Worm (Caenorhabditis elegans) whole organism, L4 larva: ENCODE data around the gene pigx-1.
"Not testable (repeated sequence)": the region's sequence is repeated elsewhere in the genome, so short reads cannot be mapped to it uniquely, and the experiment has no call there.

ENCODE experiments used
- F26F4.8 ChIP-seq: fragments of 200-800 bp; sonication (Bioruptor generic); conservative IDR thresholded peaks from 2 replicates; pipeline ENCODE4 v1.3.6; 2022; ENCODE audit warnings: missing genetic modification characterization, missing compliant biosample characterization
- F37D6.2 ChIP-seq: sonication (generic microtip); optimal IDR thresholded peaks from 2 replicates; lab custom pipeline; 2016; ENCODE audit warnings: mild to moderate bottlenecking, missing genetic modification characterization, missing compliant biosample characterization
- F44E2.7 ChIP-seq: fragments of 200-800 bp; sonication (Bioruptor generic); IDR thresholded peaks from 2 replicates; pipeline ENCODE4 v2.1.2; 2022; ENCODE audit warnings: missing genetic modification characterization, missing compliant biosample characterization
- T26A8.4 ChIP-seq: fragments of 200-800 bp; sonication (Bioruptor generic); IDR thresholded peaks from 2 replicates; pipeline ENCODE4 v1.3.6; 2022; ENCODE audit warnings: missing genetic modification characterization, missing compliant biosample characterization
- Y48G9A.11 ChIP-seq: fragments of 200-800 bp; sonication (Bioruptor generic); IDR thresholded peaks from 2 replicates; pipeline ENCODE4 v1.3.6; 2022; ENCODE audit warnings: missing genetic modification reagents, missing genetic modification characterization, missing compliant biosample characterization
- ZK337.2 ChIP-seq: fragments of 200-800 bp; sonication (Bioruptor generic); IDR thresholded peaks from 2 replicates; pipeline ENCODE4 v1.3.6; 2022; ENCODE audit warnings: missing genetic modification reagents, missing genetic modification characterization, missing compliant biosample characterization
- aha-1 ChIP-seq: fragments of 150-350 bp; peaks from one replicate; lab custom pipeline; 2014; ENCODE audit warnings: missing biosample characterization, missing genetic modification characterization
- aly-2 ChIP-seq: sonication (generic microtip); optimal IDR thresholded peaks from 2 replicates; lab custom pipeline; 2018; ENCODE audit warnings: missing biosample characterization, missing genetic modification characterization
- arid-1 ChIP-seq: fragments of 200-800 bp; sonication (Bioruptor generic); conservative IDR thresholded peaks from 2 replicates; pipeline ENCODE4 v1.3.6; 2022; ENCODE audit warnings: missing genetic modification reagents, missing genetic modification characterization, missing compliant biosample characterization
- ceh-28 ChIP-seq: fragments of 150-350 bp; optimal IDR thresholded peaks from 2 replicates; lab custom pipeline; 2014; ENCODE audit warnings: missing biosample characterization, missing genetic modification reagents, missing genetic modification characterization
- ceh-44 ChIP-seq: fragments of 200-800 bp; sonication (Bioruptor generic); IDR thresholded peaks from 2 replicates; pipeline ENCODE4 v1.3.6; 2022; ENCODE audit warnings: missing genetic modification reagents, missing genetic modification characterization, missing compliant biosample characterization
- ctbp-1 ChIP-seq: fragments of 200-800 bp; sonication (Bioruptor generic); IDR thresholded peaks from 2 replicates; pipeline ENCODE4 v1.3.6; 2022; ENCODE audit warnings: missing genetic modification reagents, missing genetic modification characterization, missing compliant biosample characterization
- dmd-6 ChIP-seq: fragments of 200-800 bp; sonication (Bioruptor generic); IDR thresholded peaks from 2 replicates; pipeline ENCODE4 v1.3.6; 2022; ENCODE audit warnings: missing genetic modification reagents, missing genetic modification characterization, missing compliant biosample characterization
- dmd-8 ChIP-seq: fragments of 200-800 bp; sonication (Bioruptor generic); IDR thresholded peaks from 2 replicates; pipeline ENCODE4 v1.3.6; 2022; ENCODE audit warnings: missing genetic modification characterization, missing compliant biosample characterization
- dmd-9 ChIP-seq: fragments of 200-800 bp; sonication (Bioruptor generic); IDR thresholded peaks from 2 replicates; pipeline ENCODE4 v1.3.6; 2022; ENCODE audit warnings: missing genetic modification reagents, missing genetic modification characterization, missing compliant biosample characterization
- egl-27 ChIP-seq: sonication (generic microtip); optimal IDR thresholded peaks from 3 replicates; lab custom pipeline; 2017; ENCODE audit warnings: missing biosample characterization, missing genetic modification reagents, missing genetic modification characterization
- egl-43 ChIP-seq: fragments of 200-800 bp; sonication (Bioruptor generic); IDR thresholded peaks from 2 replicates; pipeline ENCODE4 v1.3.6; 2022; ENCODE audit warnings: missing genetic modification reagents, missing genetic modification characterization, missing compliant biosample characterization
- gei-8 ChIP-seq: fragments of 200-800 bp; sonication (Bioruptor generic); optimal IDR thresholded peaks from 2 replicates; lab custom pipeline; 2018; ENCODE audit warnings: mild to moderate bottlenecking, missing genetic modification characterization, missing compliant biosample characterization
- hlh-11 ChIP-seq: fragments of 200-800 bp; sonication (Bioruptor generic); optimal IDR thresholded peaks from 2 replicates; lab custom pipeline; 2018; ENCODE audit warnings: mild to moderate bottlenecking, missing genetic modification characterization, missing compliant biosample characterization
- hlh-30 ChIP-seq: sonication (generic microtip); optimal IDR thresholded peaks from 2 replicates; lab custom pipeline; 2017; ENCODE audit warnings: antibody characterized with exemption, mild to moderate bottlenecking, missing genetic modification characterization, missing compliant biosample characterization; ENCODE audit not compliant: insufficient read depth
- jun-1 ChIP-seq: fragments of 150-350 bp; optimal IDR thresholded peaks from 2 replicates; lab custom pipeline; 2014; ENCODE audit warnings: missing biosample characterization, missing genetic modification reagents, missing genetic modification characterization
- lim-7 ChIP-seq: fragments of 200-800 bp; sonication (Bioruptor generic); IDR thresholded peaks from 2 replicates; pipeline ENCODE4 v1.3.6; 2022; ENCODE audit warnings: missing genetic modification characterization, missing compliant biosample characterization
- lin-1 ChIP-seq: fragments of 200-800 bp; sonication (Bioruptor generic); IDR thresholded peaks from 2 replicates; pipeline ENCODE4 v1.3.6; 2022; ENCODE audit warnings: missing genetic modification reagents, missing genetic modification characterization, missing compliant biosample characterization
- lin-38 ChIP-seq: fragments of 200-800 bp; sonication (Bioruptor generic); IDR thresholded peaks from 2 replicates; pipeline ENCODE4 v1.3.6; 2022; ENCODE audit warnings: missing genetic modification reagents, missing genetic modification characterization, missing compliant biosample characterization
- mdl-1 ChIP-seq, 2 experiments: fragments of 150-350 bp in 1 of 2; sonication (generic microtip) in 1 of 2; optimal IDR thresholded peaks; 2 replicates each; lab custom pipeline; 2014 to 2017; ENCODE audit warnings: missing biosample characterization in 2 of 2, missing genetic modification characterization in 2 of 2
- nhr-11 ChIP-seq: fragments of 150-350 bp; optimal IDR thresholded peaks from 2 replicates; lab custom pipeline; 2014; ENCODE audit warnings: missing biosample characterization, missing genetic modification characterization
- nhr-111 ChIP-seq: fragments of 200-800 bp; sonication (Bioruptor generic); optimal IDR thresholded peaks from 2 replicates; lab custom pipeline; 2018; ENCODE audit warnings: mild to moderate bottlenecking, missing genetic modification characterization, missing compliant biosample characterization
- nhr-25 ChIP-seq: sonication (generic microtip); optimal IDR thresholded peaks from 2 replicates; lab custom pipeline; 2017; ENCODE audit warnings: missing genetic modification characterization, mild to moderate bottlenecking, missing compliant biosample characterization, antibody characterized with exemption, moderate library complexity, borderline replicate concordance; ENCODE audit not compliant: insufficient read depth
- nhr-48 ChIP-seq: sonication (generic microtip); optimal IDR thresholded peaks from 2 replicates; lab custom pipeline; 2016; ENCODE audit warnings: mild to moderate bottlenecking, missing genetic modification characterization, missing compliant biosample characterization
- nhr-76 ChIP-seq: fragments of 150-350 bp; optimal IDR thresholded peaks from 2 replicates; lab custom pipeline; 2014; ENCODE audit warnings: missing biosample characterization, missing genetic modification characterization
- pha-4 ChIP-seq, 2 experiments: fragments of 150-350 bp in 1 of 2; fragments of 200-800 bp in 1 of 2; sonication (Bioruptor generic) in 1 of 2; IDR thresholded peaks in 1 of 2; optimal IDR thresholded peaks in 1 of 2; 2 replicates each; pipeline versions ENCODE4 v1.3.6 to Lab custom; 2014 to 2022; ENCODE audit warnings: missing genetic modification characterization in 2 of 2, missing genetic modification reagents in 2 of 2, missing biosample characterization in 1 of 2, missing compliant biosample characterization in 1 of 2
- php-3 ChIP-seq: fragments of 200-800 bp; sonication (Bioruptor generic); IDR thresholded peaks from 2 replicates; pipeline ENCODE4 v1.3.6; 2022; ENCODE audit warnings: missing genetic modification reagents, missing genetic modification characterization, missing compliant biosample characterization
- pqm-1 ChIP-seq: sonication (generic microtip); optimal IDR thresholded peaks from 2 replicates; lab custom pipeline; 2017; ENCODE audit warnings: missing biosample characterization, missing genetic modification characterization
- rbr-2 ChIP-seq: sonication (generic microtip); optimal IDR thresholded peaks from 2 replicates; lab custom pipeline; 2016; ENCODE audit warnings: missing genotype, missing genetic modification characterization, missing compliant biosample characterization
- sdz-12 ChIP-seq: fragments of 200-800 bp; sonication (Bioruptor generic); optimal IDR thresholded peaks from 2 replicates; lab custom pipeline; 2018; ENCODE audit warnings: mild to moderate bottlenecking, missing genetic modification characterization, missing compliant biosample characterization
- snpc-1.2 ChIP-seq: fragments of 200-800 bp; sonication (Bioruptor generic); IDR thresholded peaks from 2 replicates; pipeline ENCODE4 v1.3.6; 2022; ENCODE audit warnings: missing genetic modification reagents, missing genetic modification characterization, missing compliant biosample characterization
- spr-1 ChIP-seq: sonication (generic microtip); optimal IDR thresholded peaks from 2 replicates; lab custom pipeline; 2016; ENCODE audit warnings: mild to moderate bottlenecking, missing genetic modification characterization, missing compliant biosample characterization
- unc-39 ChIP-seq: sonication (generic microtip); optimal IDR thresholded peaks from 2 replicates; lab custom pipeline; 2017; ENCODE audit warnings: missing biosample characterization, missing genetic modification characterization
- unc-62 ChIP-seq, 3 experiments: fragments of 150-350 bp in 1 of 3; sonication (generic microtip); optimal IDR thresholded peaks in 2 of 3; peaks in 1 of 3; 1 replicate in 1 of 3; 2 replicates in 2 of 3; lab custom pipeline; 2014 to 2017; ENCODE audit warnings: missing biosample characterization in 3 of 3, missing genetic modification characterization in 3 of 3, missing genetic modification reagents in 3 of 3, missing genotype in 1 of 3
- vab-7 ChIP-seq: fragments of 200-800 bp; sonication (Bioruptor generic); IDR thresholded peaks from 2 replicates; pipeline ENCODE4 v1.3.6; 2022; ENCODE audit warnings: missing genetic modification reagents, missing genetic modification characterization, missing compliant biosample characterization
- zag-1 ChIP-seq: fragments of 150-350 bp; optimal IDR thresholded peaks from 2 replicates; lab custom pipeline; 2014; ENCODE audit warnings: missing biosample characterization, missing genetic modification characterization
- zfp-3 ChIP-seq: fragments of 200-800 bp; sonication (Bioruptor generic); conservative IDR thresholded peaks from 2 replicates; pipeline ENCODE4 v1.3.6; 2022; ENCODE audit warnings: missing genetic modification reagents, missing genetic modification characterization, missing compliant biosample characterization

pigx-1 gene

DNA sequence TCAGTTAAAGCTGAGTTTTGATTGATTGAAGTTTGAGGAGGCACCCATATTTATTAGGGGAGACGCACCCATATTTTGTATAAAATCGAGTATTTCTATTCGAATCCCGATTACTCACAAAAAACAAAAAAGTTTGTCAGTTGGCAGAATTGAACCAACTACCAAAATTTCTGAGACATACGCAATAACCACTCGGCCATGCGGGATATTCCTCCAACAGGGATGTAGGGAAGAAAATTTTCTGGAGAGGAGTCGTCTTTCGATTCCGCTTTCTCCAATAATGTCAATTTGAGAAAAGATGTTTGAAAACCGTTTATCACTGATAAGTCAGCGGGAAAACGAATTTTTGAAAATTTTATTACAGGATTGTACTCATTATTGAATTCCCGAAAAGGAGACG is 26.2 kb downstream of the pigx-1 start:
- TF ChIP-seq dmd-8 (GFP tag; lab: Robert Waterston, UW) (peak; percentile 60), zfp-3 (GFP tag; lab: Robert Waterston, UW) (peak; percentile 41; the same call in 1 of the 2 replicates), egl-43 (GFP tag; lab: Robert Waterston, UW) (peak; percentile 77), T26A8.4 (GFP tag; lab: Robert Waterston, UW) (peak; percentile 48; the same call in 1 of the 2 replicates), dmd-9 (GFP tag; lab: Robert Waterston, UW) (0 out of 2 replicates have a peak, but pooled peaks have one; percentile 8), dmd-6 (peak; percentile 21; the same call in 1 of the 2 replicates), ceh-44 (0 out of 2 replicates have a peak, but pooled peaks have one; percentile 37), ctbp-1 (GFP tag; lab: Robert Waterston, UW) (0 out of 2 replicates have a peak, but pooled peaks have one; percentile 36), F26F4.8 (GFP tag; lab: Robert Waterston, UW) (0 out of 2 replicates have a peak, but pooled peaks have one; percentile 44), pha-4 (GFP tag; IDR thresholded peaks at IDR 0.05; lab: Robert Waterston, UW) (peak; percentile 22; the same call in 1 of the 2 replicates), vab-7 (GFP tag; lab: Robert Waterston, UW) (peak; percentile 11; the same call in 1 of the 2 replicates), lin-38 (GFP tag; lab: Robert Waterston, UW) (peak; percentile 56; the same call in 1 of the 2 replicates), arid-1 (GFP tag; lab: Robert Waterston, UW) (peak; percentile 58; the same call in 1 of the 2 replicates), lin-1 (GFP tag; lab: Robert Waterston, UW) (0 out of 2 replicates have a peak, but pooled peaks have one; percentile 32), lim-7 (peak; percentile 73; the same call in 1 of the 2 replicates)
- TF ChIP-seq pha-4 (tag; optimal IDR thresholded peaks at IDR 0.05; lab: Kevin White, UChicago): not testable (repeated sequence)
- TF ChIP-seq, all 104 proteins: peak for 15; not testable (repeated sequence) for 89

DNA sequence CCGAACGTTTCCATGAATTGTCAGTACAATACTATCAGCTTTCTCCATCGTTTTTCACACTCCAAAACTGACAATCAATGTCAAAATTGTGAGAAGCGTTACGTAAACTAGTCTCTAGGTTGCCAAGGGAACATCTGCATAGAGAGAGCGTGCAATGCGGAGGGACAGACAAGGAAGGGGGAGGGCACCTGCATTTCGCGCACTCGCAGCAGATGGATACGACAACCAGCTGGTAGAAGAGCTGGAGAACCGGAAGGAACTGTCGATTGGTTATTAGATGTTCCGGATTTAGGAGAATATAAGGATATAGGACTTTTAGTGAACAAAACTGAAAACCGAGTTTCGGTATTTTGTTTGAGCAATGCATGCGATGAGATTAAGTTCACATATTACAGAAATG is 27.8 kb downstream of the pigx-1 start, which contains the start of gene mksr-1:
Gene mksr-1, minus strand, starts transcription at position 144 of the 400 bp plus-strand sequence.
- TF ChIP-seq aha-1 (peak; percentile 35), F37D6.2 (no peak), ceh-28 (tag; lab: Kevin White, UChicago) (no peak), nhr-76 (tag; lab: Kevin White, UChicago) (no peak)
- TF ChIP-seq, all 104 proteins: peak for 1

DNA sequence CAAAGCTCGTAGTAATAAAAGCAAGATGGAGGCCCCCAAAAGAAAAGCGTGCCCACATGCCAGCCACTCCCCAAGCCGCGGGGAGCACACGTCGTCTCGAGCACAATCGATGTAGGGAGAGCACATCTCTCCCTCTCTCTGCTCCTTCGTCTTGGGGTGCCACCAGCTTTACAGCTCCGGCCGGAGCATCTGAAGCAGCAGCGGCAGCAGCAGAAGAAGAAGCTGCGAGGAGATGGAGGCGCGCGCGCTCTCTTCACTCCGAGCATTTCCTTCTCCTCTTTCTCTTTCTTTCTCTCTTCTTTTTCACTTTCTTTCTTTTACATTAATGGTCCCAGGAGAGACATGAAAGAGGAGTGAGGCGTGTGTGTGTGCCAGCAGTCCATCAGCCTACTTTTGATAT is 32.7 kb downstream of the pigx-1 start:
- TF ChIP-seq aha-1 (no peak), snpc-1.2 (GFP tag; lab: Robert Waterston, UW) (no peak), aly-2 (no peak), spr-1 (tag; lab: Kevin White, UChicago) (no peak), Y48G9A.11 (no peak), F26F4.8 (GFP tag; lab: Robert Waterston, UW) (no peak), ceh-28 (tag; lab: Kevin White, UChicago) (no peak), zag-1 (tag; lab: Kevin White, UChicago) (no peak), ctbp-1 (GFP tag; lab: Robert Waterston, UW) (peak; percentile 79), php-3 (GFP tag; lab: Robert Waterston, UW) (no peak), nhr-25 (tag; lab: Kevin White, UChicago) (no peak), F44E2.7 (GFP tag; lab: Robert Waterston, UW) (no peak), unc-62 (GFP tag; optimal IDR thresholded peaks at IDR 0.05 in 1 of 2; lab: Kevin White, UChicago) (peak in 1 of 2 experiments; percentile 99), unc-62 (tag; optimal IDR thresholded peaks at IDR 0.05; lab: Kevin White, UChicago) (no peak), sdz-12 (GFP tag; lab: Kevin White, UChicago) (no peak), egl-43 (GFP tag; lab: Robert Waterston, UW) (no peak), egl-27 (tag; lab: Kevin White, UChicago) (no peak), hlh-11 (tag; lab: Kevin White, UChicago) (peak; percentile 48), vab-7 (GFP tag; lab: Robert Waterston, UW) (no peak), nhr-11 (tag; lab: Kevin White, UChicago) (peak; percentile 23), lin-1 (GFP tag; lab: Robert Waterston, UW) (no peak), rbr-2 (tag; lab: Kevin White, UChicago) (peak; percentile 83), F37D6.2 (peak; percentile 72), arid-1 (GFP tag; lab: Robert Waterston, UW) (no peak), hlh-30 (tag; lab: Kevin White, UChicago) (peak; percentile 69), T26A8.4 (GFP tag; lab: Robert Waterston, UW) (no peak), nhr-111 (GFP tag; lab: Kevin White, UChicago) (no peak), ZK337.2 (no peak), lin-38 (GFP tag; lab: Robert Waterston, UW) (0 out of 2 replicates have a peak, but pooled peaks have one; percentile 9), pqm-1 (tag; lab: Kevin White, UChicago) (no peak), nhr-48 (tag; lab: Kevin White, UChicago) (peak; percentile 9), dmd-6 (peak; percentile 36), jun-1 (tag; lab: Kevin White, UChicago) (no peak), gei-8 (GFP tag; lab: Kevin White, UChicago) (no peak), lim-7 (no peak), mdl-1 (tag; optimal IDR thresholded peaks at IDR 0.05; lab: Kevin White, UChicago) (peak in 1 of 2 experiments; percentile 70), unc-39 (tag; lab: Kevin White, UChicago) (no peak)
